Worm (Caenorhabditis elegans) whole organism, young adult: ENCODE measurements around the gene str-188.

Experiments
- Y53F4B.3 ChIP-seq: fragments of 200-800 bp; sonication (Bioruptor generic); IDR thresholded peaks from 2 replicates; pipeline ENCODE4 v1.3.6; 2022; ENCODE audit warnings: missing genetic modification reagents, missing genetic modification characterization, missing compliant biosample characterization
- ZK185.1 ChIP-seq: sonication (generic microtip); optimal IDR thresholded peaks from 2 replicates; lab custom pipeline; 2016; ENCODE audit warnings: mild to moderate bottlenecking, missing genetic modification characterization, missing compliant biosample characterization; ENCODE audit not compliant: poor library complexity, severe bottlenecking
- ceh-40 ChIP-seq: fragments of 200-800 bp; sonication (Bioruptor generic); IDR thresholded peaks from 2 replicates; pipeline ENCODE4 v1.3.6; 2022; ENCODE audit warnings: missing genetic modification characterization, missing compliant biosample characterization
- dpff-1 ChIP-seq: sonication (generic microtip); optimal IDR thresholded peaks from 2 replicates; lab custom pipeline; 2017; ENCODE audit warnings: mild to moderate bottlenecking, missing genetic modification characterization, missing compliant biosample characterization
- hsf-1 ChIP-seq: fragments of 200-800 bp; sonication (Bioruptor generic); IDR thresholded peaks from 2 replicates; pipeline ENCODE4 v1.3.6; 2022; ENCODE audit warnings: missing genetic modification reagents, missing genetic modification characterization, missing compliant biosample characterization
- let-526 ChIP-seq: fragments of 200-800 bp; sonication (Bioruptor generic); IDR thresholded peaks from 2 replicates; pipeline ENCODE4 v1.3.6; 2022; ENCODE audit warnings: missing genetic modification reagents, missing genetic modification characterization, missing compliant biosample characterization
- let-607 ChIP-seq, 2 experiments: fragments of 200-800 bp in 1 of 2; sonication (Bioruptor generic) in 1 of 2; sonication (generic microtip) in 1 of 2; optimal IDR thresholded peaks; 2 replicates each; lab custom pipeline; 2016 to 2018; ENCODE audit warnings: mild to moderate bottlenecking in 2 of 2, missing compliant biosample characterization in 2 of 2, missing genetic modification characterization in 2 of 2, moderate library complexity in 2 of 2, missing genotype in 1 of 2
- lin-35 ChIP-seq, 3 experiments: fragments of 150-350 bp in 2 of 3; sonication (generic microtip) in 1 of 3; optimal IDR thresholded peaks; 2 replicates each; lab custom pipeline; 2014 to 2018; ENCODE audit warnings: missing biosample characterization in 3 of 3, missing genetic modification characterization in 3 of 3, missing genetic modification reagents in 3 of 3
- lir-1 ChIP-seq: fragments of 200-800 bp; sonication (Bioruptor generic); conservative IDR thresholded peaks from 2 replicates; pipeline ENCODE4 v1.3.6; 2022; ENCODE audit warnings: missing genetic modification reagents, missing genetic modification characterization, missing compliant biosample characterization
- pha-4 ChIP-seq: fragments of 150-350 bp; sonication (generic microtip); optimal IDR thresholded peaks from 2 replicates; lab custom pipeline; 2014; ENCODE audit warnings: missing biosample characterization, missing genetic modification reagents, missing genetic modification characterization
- snpc-1.1 ChIP-seq: sonication (generic microtip); optimal IDR thresholded peaks from 2 replicates; lab custom pipeline; 2017; ENCODE audit warnings: missing genetic modification characterization, mild to moderate bottlenecking, missing compliant biosample characterization, antibody characterized with exemption, moderate library complexity, missing genotype, missing genetic modification reagents; ENCODE audit not compliant: insufficient read depth
- tlf-1 ChIP-seq: fragments of 200-800 bp; sonication (Bioruptor generic); optimal IDR thresholded peaks from 2 replicates; lab custom pipeline; 2018; ENCODE audit warnings: mild to moderate bottlenecking, missing genetic modification characterization, missing compliant biosample characterization
- ztf-3 ChIP-seq: fragments of 200-800 bp; sonication (Bioruptor generic); optimal IDR thresholded peaks from 2 replicates; lab custom pipeline; 2018; ENCODE audit warnings: mild to moderate bottlenecking, missing genetic modification characterization, missing compliant biosample characterization

ce11 chrV:9764552-9764951, 48.1 kb downstream of the str-188 start:
- no peak for TF ChIP-seq lin-35 (GFP tag; optimal IDR thresholded peaks at IDR 0.05; lab: Kevin White, UChicago)
- TF ChIP-seq let-607 (tag; optimal IDR thresholded peaks at IDR 0.05; lab: Kevin White, UChicago): no peak
- no peak for TF ChIP-seq pha-4
- no peak for TF ChIP-seq dpff-1 (tag; lab: Kevin White, UChicago)
- TF ChIP-seq Y53F4B.3 (GFP tag; lab: Robert Waterston, UW): no peak
- no peak for TF ChIP-seq ceh-40 (GFP tag; lab: Robert Waterston, UW)
- TF ChIP-seq tlf-1 (GFP tag; lab: Kevin White, UChicago): no peak
- no peak for TF ChIP-seq lir-1 (GFP tag; lab: Robert Waterston, UW)
- no peak for TF ChIP-seq let-526 (GFP tag; lab: Robert Waterston, UW)
- no peak for TF ChIP-seq ztf-3 (GFP tag; lab: Kevin White, UChicago)
- TF ChIP-seq ZK185.1 (tag; lab: Kevin White, UChicago): no peak
- TF ChIP-seq snpc-1.1 (tag; lab: Kevin White, UChicago): no peak
- no peak for TF ChIP-seq hsf-1 (GFP tag; lab: Robert Waterston, UW)
